Worm (Caenorhabditis elegans) whole organism, dauer: ENCODE measurements around the gene T19C9.10.

Experiments used
- unc-62 ChIP-seq: sonication (generic microtip); optimal IDR thresholded peaks from 2 replicates; lab custom pipeline; 2017; ENCODE audit warnings: missing biosample characterization, missing genetic modification reagents, missing genetic modification characterization

The T19C9.10 gene

DNA sequence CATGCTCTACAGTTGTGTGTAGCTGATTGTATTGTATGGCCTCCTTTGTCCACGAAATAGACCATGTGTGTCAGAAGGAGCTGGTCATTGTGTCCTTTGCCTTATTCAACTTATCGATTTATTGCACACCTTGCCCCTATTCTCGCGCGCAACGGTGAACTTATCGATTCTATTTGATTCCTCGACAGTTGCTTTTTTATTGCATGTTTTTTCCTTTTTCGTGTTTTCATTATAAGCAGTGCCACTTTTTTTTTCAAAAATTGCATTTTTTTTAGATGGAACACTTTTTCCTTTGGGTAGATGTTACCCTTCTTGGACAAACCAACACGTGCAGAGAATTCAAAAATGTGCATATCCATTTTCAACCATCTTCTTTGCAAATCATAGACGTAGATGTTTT, 36.9 kb downstream of the T19C9.10 start, which contains the start of gene K10G4.10:
Gene K10G4.10, plus strand, starts transcription at position 301 of the 400 bp plus-strand sequence.
- no peak for TF ChIP-seq unc-62 (GFP tag; lab: Kevin White, UChicago)

ce11 chrV:17284159-17284558, 47.8 kb downstream of the T19C9.10 start:
- TF ChIP-seq unc-62 (GFP tag; lab: Kevin White, UChicago): no peak
